Worm (Caenorhabditis elegans): ENCODE results near the gene EGAP2.1.

DNA sequence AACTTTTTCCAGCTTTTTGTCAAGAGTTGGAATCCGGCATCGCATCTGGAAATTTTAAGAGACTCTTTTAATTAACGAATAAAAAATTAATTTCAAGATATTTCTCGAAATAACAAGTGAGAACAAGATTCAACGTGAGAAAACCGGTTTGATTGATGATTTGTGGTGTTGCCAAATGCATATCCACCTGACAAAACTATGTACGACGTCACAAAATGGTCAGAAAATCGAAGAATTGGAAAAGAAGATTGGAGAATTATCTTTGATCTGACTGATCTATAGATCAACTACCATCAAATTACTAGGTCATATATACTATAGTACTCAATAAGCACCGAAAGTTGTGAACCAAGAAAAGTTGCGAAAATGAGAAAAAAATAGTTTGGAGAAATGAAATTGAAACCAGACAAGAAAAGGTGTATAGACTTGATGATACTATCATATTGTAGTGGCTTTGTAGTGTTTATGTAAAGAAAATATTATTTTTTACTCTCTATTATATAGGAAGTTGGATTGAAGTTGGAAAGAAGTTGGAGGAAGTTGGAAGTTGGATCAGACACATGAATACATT lies 15.7 kb downstream of the EGAP2.1 start, which contains the start of gene ptr-6:
- no peak for TF ChIP-seq pha-4 (tag; optimal IDR thresholded peaks at IDR 0.05)
- no peak for TF ChIP-seq die-1 (tag; optimal IDR thresholded peaks at IDR 0.05)
